Fruit fly (Drosophila melanogaster) whole organism, embryonic: Measurements from ENCODE around the gene CG13385.

Experiments used
- B-H1 ChIP-seq: fragments of 200-800 bp; sonication (Bioruptor generic); IDR thresholded peaks from 3 replicates; pipeline ENCODE4 v1.3.6; 2022; ENCODE audit warnings: missing biosample characterization, missing genetic modification characterization
- CG10274 ChIP-seq: fragments of 200-800 bp; sonication (Bioruptor generic); optimal IDR thresholded peaks from 3 replicates; lab custom pipeline; 2017; ENCODE audit warnings: missing biosample characterization, mild to moderate bottlenecking, missing genetic modification characterization
- CG12391 ChIP-seq: fragments of 200-800 bp; sonication (Bioruptor generic); optimal IDR thresholded peaks from 3 replicates; lab custom pipeline; 2018; ENCODE audit warnings: missing biosample characterization, mild to moderate bottlenecking, missing genetic modification characterization, moderate library complexity
- CG14965 ChIP-seq: fragments of 200-800 bp; sonication (Bioruptor generic); optimal IDR thresholded peaks from 2 replicates; lab custom pipeline; 2016; ENCODE audit warnings: missing biosample characterization, missing genetic modification characterization, borderline replicate concordance
- CG2116 ChIP-seq: fragments of 200-800 bp; sonication (Bioruptor generic); optimal IDR thresholded peaks from 3 replicates; lab custom pipeline; 2018; ENCODE audit warnings: missing biosample characterization, mild to moderate bottlenecking, missing genetic modification characterization
- CG2678 ChIP-seq: fragments of 200-800 bp; sonication (Bioruptor generic); optimal IDR thresholded peaks from 3 replicates; lab custom pipeline; 2019; ENCODE audit warnings: missing biosample characterization, mild to moderate bottlenecking, missing genetic modification characterization, moderate library complexity
- CG31441 ChIP-seq: fragments of 200-800 bp; sonication (Bioruptor generic); IDR thresholded peaks from 2 replicates; pipeline ENCODE4 v1.3.6; 2022; ENCODE audit warnings: missing biosample characterization, missing genetic modification characterization
- CG4730 ChIP-seq: fragments of 200-800 bp; sonication (Bioruptor generic); IDR thresholded peaks from 2 replicates; pipeline ENCODE4 v1.3.6; 2022; ENCODE audit warnings: missing biosample characterization, missing genetic modification characterization
- CG8281 ChIP-seq: fragments of 200-800 bp; sonication (Bioruptor generic); optimal IDR thresholded peaks from 2 replicates; lab custom pipeline; 2018; ENCODE audit warnings: missing biosample characterization, mild to moderate bottlenecking, missing genetic modification characterization, moderate library complexity
- CG9727 ChIP-seq: fragments of 200-800 bp; sonication (Bioruptor generic); optimal IDR thresholded peaks from 3 replicates; lab custom pipeline; 2017; ENCODE audit warnings: missing biosample characterization, mild to moderate bottlenecking, missing genetic modification characterization
- CHES-1-like ChIP-seq: fragments of 200-800 bp; sonication (Bioruptor generic); optimal IDR thresholded peaks from 2 replicates; lab custom pipeline; 2016; ENCODE audit warnings: missing biosample characterization, missing genetic modification characterization
- Camta ChIP-seq: fragments of 200-800 bp; sonication (Bioruptor generic); optimal IDR thresholded peaks from 2 replicates; lab custom pipeline; 2016; ENCODE audit warnings: missing biosample characterization, missing genetic modification characterization
- CrebB ChIP-seq: fragments of 200-800 bp; sonication (Bioruptor generic); optimal IDR thresholded peaks from 3 replicates; lab custom pipeline; 2018; ENCODE audit warnings: missing biosample characterization, mild to moderate bottlenecking, missing genetic modification characterization
- D ChIP-seq, 2 experiments: fragments of 200-800 bp in 1 of 2; fragments of >200 bp in 1 of 2; sonication (Bioruptor generic) in 1 of 2; optimal IDR thresholded peaks; 2 replicates in 1 of 2; 3 replicates in 1 of 2; lab custom pipeline; 2017; ENCODE audit warnings: mild to moderate bottlenecking in 1 of 2, missing biosample characterization in 1 of 2, missing genetic modification characterization in 1 of 2, missing genetic modification reagents in 1 of 2
- D19A ChIP-seq: fragments of 200-800 bp; optimal IDR thresholded peaks from 3 replicates; lab custom pipeline; 2019; ENCODE audit warnings: missing biosample characterization, mild to moderate bottlenecking, missing genetic modification characterization, moderate library complexity
- Drgx ChIP-seq: fragments of 200-800 bp; sonication (Bioruptor generic); IDR thresholded peaks from 2 replicates; pipeline ENCODE4 v1.3.6; 2022; ENCODE audit warnings: missing biosample characterization, missing genetic modification characterization
- HLH54F ChIP-seq: fragments of 200-800 bp; sonication (Bioruptor generic); optimal IDR thresholded peaks from 3 replicates; lab custom pipeline; 2016; ENCODE audit warnings: missing biosample characterization, missing genetic modification characterization
- Kr ChIP-seq: fragments of 200-800 bp; sonication (Bioruptor generic); optimal IDR thresholded peaks from 2 replicates; lab custom pipeline; 2017; ENCODE audit warnings: missing biosample characterization, mild to moderate bottlenecking, missing genetic modification characterization
- MBD-R2 ChIP-seq: fragments of 200-800 bp; sonication (Bioruptor generic); IDR thresholded peaks from 2 replicates; pipeline ENCODE4 v1.3.6; 2022; ENCODE audit warnings: missing biosample characterization, missing genetic modification characterization
- NK7.1 ChIP-seq: fragments of 200-800 bp; sonication (Bioruptor generic); optimal IDR thresholded peaks from 3 replicates; lab custom pipeline; 2016; ENCODE audit warnings: missing biosample characterization, missing genetic modification characterization
- Nf-YA ChIP-seq: fragments of 200-800 bp; sonication (Bioruptor generic); IDR thresholded peaks from 2 replicates; pipeline ENCODE4 v1.3.6; 2022; ENCODE audit warnings: missing biosample characterization, missing genetic modification characterization
- PHDP ChIP-seq: fragments of 200-800 bp; sonication (Bioruptor generic); optimal IDR thresholded peaks from 3 replicates; lab custom pipeline; 2018; ENCODE audit warnings: missing biosample characterization, mild to moderate bottlenecking, missing genetic modification characterization, moderate library complexity
- Sry-β ChIP-seq: fragments of 200-800 bp; sonication (Bioruptor generic); optimal IDR thresholded peaks from 2 replicates; lab custom pipeline; 2018; ENCODE audit warnings: missing biosample characterization, mild to moderate bottlenecking, missing genetic modification characterization, moderate library complexity
- bowl ChIP-seq: fragments of 200-800 bp; sonication (Bioruptor generic); IDR thresholded peaks from 2 replicates; pipeline ENCODE4 v1.3.6; 2022; ENCODE audit warnings: missing biosample characterization, missing genetic modification characterization
- br ChIP-seq: fragments of >200 bp; optimal IDR thresholded peaks from 2 replicates; lab custom pipeline; 2017
- cas ChIP-seq: fragments of 200-800 bp; sonication (Bioruptor generic); IDR thresholded peaks from 2 replicates; pipeline ENCODE4 v1.3.6; 2022; ENCODE audit warnings: missing biosample characterization, missing genetic modification characterization
- crc ChIP-seq: fragments of 200-800 bp; sonication (Bioruptor generic); optimal IDR thresholded peaks from 2 replicates; lab custom pipeline; 2016; ENCODE audit warnings: missing biosample characterization, missing genetic modification characterization
- fd102C ChIP-seq: fragments of 200-800 bp; sonication (Bioruptor generic); optimal IDR thresholded peaks from 2 replicates; lab custom pipeline; 2018; ENCODE audit warnings: missing biosample characterization, mild to moderate bottlenecking, missing genetic modification characterization, moderate library complexity
- h ChIP-seq: fragments of >200 bp; optimal IDR thresholded peaks from 2 replicates; lab custom pipeline; 2017
- ind ChIP-seq: fragments of 200-800 bp; sonication (Bioruptor generic); optimal IDR thresholded peaks from 3 replicates; lab custom pipeline; 2016; ENCODE audit warnings: missing biosample characterization, missing genetic modification characterization
- jigr1 ChIP-seq: fragments of 200-800 bp; sonication (Bioruptor generic); IDR thresholded peaks from 3 replicates; pipeline ENCODE4 v1.3.6; 2022; ENCODE audit warnings: missing biosample characterization, missing genetic modification characterization
- kah ChIP-seq: fragments of 200-800 bp; sonication (Bioruptor generic); optimal IDR thresholded peaks from 2 replicates; lab custom pipeline; 2018; ENCODE audit warnings: missing biosample characterization, mild to moderate bottlenecking, missing genetic modification characterization
- lmd ChIP-seq: fragments of 200-800 bp; sonication (Bioruptor generic); IDR thresholded peaks from 2 replicates; pipeline ENCODE4 v1.3.6; 2022; ENCODE audit warnings: missing biosample characterization, missing genetic modification characterization
- lov ChIP-seq, 2 experiments: fragments of 200-800 bp in 1 of 2; fragments of >200 bp in 1 of 2; sonication (Bioruptor generic) in 1 of 2; IDR thresholded peaks in 1 of 2; optimal IDR thresholded peaks in 1 of 2; 2 replicates in 1 of 2; 3 replicates in 1 of 2; pipeline versions ENCODE4 v1.3.6 to Lab custom; 2017 to 2022; ENCODE audit warnings: missing biosample characterization in 1 of 2, missing genetic modification characterization in 1 of 2
- mirr ChIP-seq: fragments of 200-800 bp; sonication (Bioruptor generic); optimal IDR thresholded peaks from 3 replicates; lab custom pipeline; 2018; ENCODE audit warnings: missing biosample characterization, mild to moderate bottlenecking, missing genetic modification characterization
- nau ChIP-seq: fragments of 200-800 bp; sonication (Bioruptor generic); optimal IDR thresholded peaks from 3 replicates; lab custom pipeline; 2017; ENCODE audit warnings: missing biosample characterization, mild to moderate bottlenecking, missing genetic modification characterization, missing genetic modification reagents
- nerfin-1 ChIP-seq: fragments of 200-800 bp; sonication (Bioruptor generic); optimal IDR thresholded peaks from 3 replicates; lab custom pipeline; 2019; ENCODE audit warnings: missing biosample characterization, mild to moderate bottlenecking, missing genetic modification characterization, moderate library complexity
- nom ChIP-seq: fragments of 200-800 bp; sonication (Bioruptor generic); optimal IDR thresholded peaks from 2 replicates; lab custom pipeline; 2017; ENCODE audit warnings: missing biosample characterization, missing genetic modification characterization, mild to moderate bottlenecking, moderate library complexity, missing genetic modification reagents
- onecut ChIP-seq: fragments of 200-800 bp; sonication (Bioruptor generic); IDR thresholded peaks from 2 replicates; pipeline ENCODE4 v1.3.6; 2022; ENCODE audit warnings: missing biosample characterization, missing genetic modification characterization
- pros ChIP-seq: fragments of 200-800 bp; sonication (Bioruptor generic); optimal IDR thresholded peaks from 3 replicates; lab custom pipeline; 2019; ENCODE audit warnings: missing biosample characterization, mild to moderate bottlenecking, missing genetic modification characterization, moderate library complexity
- row ChIP-seq: fragments of 200-800 bp; sonication (Bioruptor generic); IDR thresholded peaks from 3 replicates; pipeline ENCODE4 v1.3.6; 2022; ENCODE audit warnings: missing biosample characterization, missing genetic modification characterization
- sd ChIP-seq: fragments of 200-800 bp; sonication (Bioruptor generic); optimal IDR thresholded peaks from 3 replicates; lab custom pipeline; 2018; ENCODE audit warnings: missing biosample characterization, mild to moderate bottlenecking, missing genetic modification characterization, moderate library complexity
- sens ChIP-seq: fragments of 200-800 bp; sonication (Bioruptor generic); peaks from one replicate; lab custom pipeline; 2016; ENCODE audit warnings: missing biosample characterization, missing genetic modification characterization
- sr ChIP-seq: fragments of 200-800 bp; sonication (Bioruptor generic); IDR thresholded peaks from 3 replicates; pipeline ENCODE4 v1.3.6; 2022; ENCODE audit warnings: missing biosample characterization, missing genetic modification characterization
- sug ChIP-seq: fragments of 200-800 bp; optimal IDR thresholded peaks from 2 replicates; lab custom pipeline; 2019; ENCODE audit warnings: missing biosample characterization, mild to moderate bottlenecking, missing genetic modification characterization, moderate library complexity
- vvl ChIP-seq: fragments of 200-800 bp; sonication (Bioruptor generic); IDR thresholded peaks from 2 replicates; pipeline ENCODE4 v1.3.6; 2022; ENCODE audit warnings: missing biosample characterization, missing genetic modification characterization
- wdn ChIP-seq: fragments of 200-800 bp; sonication (Bioruptor generic); IDR thresholded peaks from 2 replicates; pipeline ENCODE4 v1.3.6; 2022; ENCODE audit warnings: missing biosample characterization, missing genetic modification characterization
- wek ChIP-seq: fragments of 200-800 bp; sonication (Bioruptor generic); optimal IDR thresholded peaks from 3 replicates; lab custom pipeline; 2018; ENCODE audit warnings: missing biosample characterization, mild to moderate bottlenecking, missing genetic modification characterization, moderate library complexity
- zen ChIP-seq: fragments of 200-800 bp; sonication (Bioruptor generic); optimal IDR thresholded peaks from 3 replicates; lab custom pipeline; 2018; ENCODE audit warnings: missing biosample characterization, mild to moderate bottlenecking, missing genetic modification characterization, moderate library complexity
- zf30C ChIP-seq: fragments of 200-800 bp; sonication (Bioruptor generic); optimal IDR thresholded peaks from 3 replicates; lab custom pipeline; 2018; ENCODE audit warnings: missing biosample characterization, mild to moderate bottlenecking, missing genetic modification characterization

Gene CG13385

DNA sequence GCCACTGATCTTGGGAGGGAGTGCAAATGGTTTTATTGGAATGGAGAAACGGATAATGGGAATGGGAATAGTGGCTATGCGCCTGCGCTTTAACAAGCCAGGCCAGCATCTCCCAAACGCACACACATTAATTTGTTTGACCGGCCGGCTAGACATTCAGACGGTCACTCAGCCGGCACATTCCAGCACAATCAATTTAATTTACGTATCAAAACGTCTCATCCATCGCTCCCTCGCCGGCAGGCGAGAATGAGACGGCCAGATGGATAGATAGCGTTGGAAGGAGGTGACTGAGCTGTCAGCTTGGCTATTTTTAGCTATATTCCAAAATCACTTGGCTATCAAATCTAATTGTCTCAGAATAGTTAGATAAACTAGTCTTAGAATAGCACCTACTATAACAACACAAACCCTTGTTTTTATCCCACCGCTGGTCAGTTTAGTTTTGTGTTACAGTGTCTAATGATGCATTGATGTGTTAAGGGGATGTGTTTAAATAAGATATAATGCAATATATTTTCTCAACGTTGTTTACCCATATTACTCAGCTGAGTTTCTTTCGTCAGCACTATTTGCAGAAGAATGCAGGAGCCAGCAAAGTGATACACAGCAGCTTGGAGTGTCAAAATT is 27.1 kb downstream of the CG13385 start (continued):
- TF ChIP-seq Kr (GFP tag; lab: Kevin White, UChicago) (peak; percentile 34), jigr1 (GFP tag; lab: Robert Waterston, UW) (no peak), wek (GFP tag; lab: Kevin White, UChicago) (peak; percentile 28), lmd (no peak), zf30C (GFP tag; lab: Kevin White, UChicago) (no peak), pros (GFP tag; lab: Kevin White, UChicago) (no peak), D19A (tag; lab: Kevin White, UChicago) (peak; percentile 40), Drgx (no peak), CG9727 (GFP tag; lab: Kevin White, UChicago) (peak; percentile 15), CHES-1-like (no peak), cas (GFP tag; lab: Robert Waterston, UW) (no peak), ind (GFP tag; lab: Kevin White, UChicago) (no peak), vvl (GFP tag; lab: Robert Waterston, UW) (0 out of 2 replicates have a peak, but pooled peaks have one; percentile 6), nerfin-1 (peak; percentile 24), MBD-R2 (no peak), fd102C (no peak), mirr (GFP tag; lab: Kevin White, UChicago) (no peak), CG14965 (GFP tag; lab: Kevin White, UChicago) (no peak), Nf-YA (GFP tag; lab: Robert Waterston, UW) (no peak), B-H1 (no peak), br (lab: Kevin White, UChicago) (no peak), CrebB (peak; percentile 6), row (GFP tag; lab: Robert Waterston, UW) (peak; percentile 46; the same call in 2 of the 3 replicates), CG8281 (tag; lab: Kevin White, UChicago) (peak; percentile 22), D (optimal IDR thresholded peaks at IDR 0.05; lab: Kevin White, UChicago) (peak; percentile 43), D (GFP tag; optimal IDR thresholded peaks at IDR 0.05; lab: Kevin White, UChicago) (no peak), Camta (GFP tag; lab: Kevin White, UChicago) (peak; percentile 28), CG2678 (tag; lab: Kevin White, UChicago) (peak; percentile 36), CG12391 (tag; lab: Kevin White, UChicago) (peak; percentile 14), sens (GFP tag; lab: Kevin White, UChicago) (peak; percentile 84), sug (no peak), CG4730 (GFP tag; lab: Robert Waterston, UW) (no peak), zen (no peak), kah (no peak), onecut (GFP tag; lab: Robert Waterston, UW) (no peak), Sry-β (GFP tag; lab: Kevin White, UChicago) (peak; percentile 92), crc (no peak), CG10274 (GFP tag; lab: Kevin White, UChicago) (no peak), PHDP (tag; lab: Kevin White, UChicago) (peak; percentile 26), HLH54F (no peak), nau (peak; percentile 14), nom (GFP tag; lab: Kevin White, UChicago) (peak; percentile 39), CG2116 (GFP tag; lab: Kevin White, UChicago) (peak; percentile 8), wdn (GFP tag; lab: Robert Waterston, UW) (0 out of 2 replicates have a peak, but pooled peaks have one; percentile 12), sd (tag; lab: Kevin White, UChicago) (peak; percentile 95), CG31441 (GFP tag; lab: Robert Waterston, UW) (0 out of 2 replicates have a peak, but pooled peaks have one; percentile 20), lov (optimal IDR thresholded peaks at IDR 0.05; lab: Kevin White, UChicago) (no peak), lov (GFP tag; IDR thresholded peaks at IDR 0.05; lab: Robert Waterston, UW) (no peak), bowl (GFP tag; lab: Robert Waterston, UW) (no peak), NK7.1 (GFP tag; lab: Kevin White, UChicago) (no peak), sr (GFP tag; lab: Robert Waterston, UW) (no peak), h (lab: Kevin White, UChicago) (no peak)
